Fruit fly (Drosophila melanogaster) whole organism, embryonic: ENCODE data around the gene Tango2.
A peak's percentile ranks its signal among the peaks of the same experiment; 100 is the strongest.

Experiments
- Antp ChIP-seq: fragments of 200-800 bp; sonication (Bioruptor generic); optimal IDR thresholded peaks from 3 replicates; lab custom pipeline; 2016; ENCODE audit warnings: missing biosample characterization, missing genetic modification characterization
- Atf3 ChIP-seq: fragments of 200-800 bp; sonication (Bioruptor generic); optimal IDR thresholded peaks from 3 replicates; lab custom pipeline; 2016; ENCODE audit warnings: missing biosample characterization, missing genetic modification characterization
- Awh ChIP-seq: fragments of 200-800 bp; sonication (Bioruptor generic); IDR thresholded peaks from 2 replicates; pipeline ENCODE4, ENCODE4 v1.3.6; 2022; ENCODE audit warnings: missing biosample characterization, missing genetic modification characterization
- CG10431 ChIP-seq: fragments of 200-800 bp; sonication (Bioruptor generic); optimal IDR thresholded peaks from 3 replicates; lab custom pipeline; 2018; ENCODE audit warnings: missing biosample characterization, mild to moderate bottlenecking, missing genetic modification characterization
- CG11723 ChIP-seq: fragments of 200-800 bp; sonication (Bioruptor generic); optimal IDR thresholded peaks from 2 replicates; lab custom pipeline; 2017; ENCODE audit warnings: missing biosample characterization, mild to moderate bottlenecking, missing genetic modification characterization
- CG17328 ChIP-seq: fragments of 200-800 bp; sonication (Bioruptor generic); IDR thresholded peaks from 2 replicates; pipeline ENCODE4 v1.3.6; 2022; ENCODE audit warnings: missing biosample characterization, missing genetic modification characterization
- CG17361 ChIP-seq: fragments of 200-800 bp; sonication (Bioruptor generic); IDR thresholded peaks from 3 replicates; pipeline ENCODE4 v1.3.6; 2022; ENCODE audit warnings: missing biosample characterization, missing genetic modification characterization
- CG18262 ChIP-seq: fragments of 200-800 bp; optimal IDR thresholded peaks from 3 replicates; lab custom pipeline; 2019; ENCODE audit warnings: missing biosample characterization, mild to moderate bottlenecking, missing genetic modification characterization, moderate library complexity
- CG1832 ChIP-seq: fragments of 200-800 bp; sonication (Bioruptor generic); optimal IDR thresholded peaks from 2 replicates; lab custom pipeline; 2017; ENCODE audit warnings: missing biosample characterization, mild to moderate bottlenecking, missing genetic modification characterization, inconsistent platforms
- CG18599 ChIP-seq: fragments of 200-800 bp; sonication (Bioruptor generic); optimal IDR thresholded peaks from 3 replicates; lab custom pipeline; 2017; ENCODE audit warnings: missing biosample characterization, missing genetic modification characterization, mild to moderate bottlenecking, moderate library complexity, missing genetic modification reagents
- CG33557 ChIP-seq: fragments of 200-800 bp; sonication (Bioruptor generic); optimal IDR thresholded peaks from 2 replicates; lab custom pipeline; 2019; ENCODE audit warnings: missing biosample characterization, mild to moderate bottlenecking, missing genetic modification characterization, moderate library complexity
- CG3847 ChIP-seq: fragments of 200-800 bp; sonication (Bioruptor generic); IDR thresholded peaks from 2 replicates; pipeline ENCODE4 v1.3.6; 2022; ENCODE audit warnings: missing biosample characterization, missing genetic modification characterization
- CG4617 ChIP-seq: fragments of 200-800 bp; sonication (Bioruptor generic); optimal IDR thresholded peaks from 3 replicates; lab custom pipeline; 2016; ENCODE audit warnings: missing biosample characterization, missing genetic modification characterization, borderline replicate concordance
- CG7786 ChIP-seq: fragments of 200-800 bp; sonication (Bioruptor generic); optimal IDR thresholded peaks from 2 replicates; lab custom pipeline; 2016; ENCODE audit warnings: missing biosample characterization, missing genetic modification characterization
- CG9437 ChIP-seq: fragments of 200-800 bp; sonication (Bioruptor generic); optimal IDR thresholded peaks from 2 replicates; lab custom pipeline; 2018; ENCODE audit warnings: missing biosample characterization, mild to moderate bottlenecking, missing genetic modification characterization
- CkIIα-i1 ChIP-seq: fragments of 200-800 bp; sonication (Bioruptor generic); IDR thresholded peaks from 2 replicates; pipeline ENCODE4 v1.3.6; 2022; ENCODE audit warnings: missing biosample characterization, missing genetic modification characterization
- E2f2 ChIP-seq: fragments of 200-800 bp; sonication (Bioruptor generic); IDR thresholded peaks from 2 replicates; pipeline ENCODE4 v1.3.6; 2022; ENCODE audit warnings: missing biosample characterization, missing genetic modification characterization
- Eip74EF ChIP-seq, 2 experiments: fragments of 200-800 bp in 1 of 2; fragments of >200 bp in 1 of 2; sonication (Bioruptor generic) in 1 of 2; optimal IDR thresholded peaks; 2 replicates each; lab custom pipeline; 2017 to 2019; ENCODE audit warnings: missing biosample characterization in 2 of 2, missing genetic modification characterization in 2 of 2, mild to moderate bottlenecking in 1 of 2, moderate library complexity in 1 of 2
- Ets97D ChIP-seq: fragments of 200-800 bp; sonication (Bioruptor generic); optimal IDR thresholded peaks from 3 replicates; lab custom pipeline; 2016; ENCODE audit warnings: missing biosample characterization, missing genetic modification characterization
- HHEX ChIP-seq: fragments of 200-800 bp; sonication (Bioruptor generic); optimal IDR thresholded peaks from 3 replicates; lab custom pipeline; 2017; ENCODE audit warnings: missing biosample characterization, mild to moderate bottlenecking, missing genetic modification characterization, missing genetic modification reagents
- HmgD ChIP-seq: fragments of 200-800 bp; sonication (Bioruptor generic); optimal IDR thresholded peaks from 3 replicates; lab custom pipeline; 2016; ENCODE audit warnings: missing biosample characterization, missing genetic modification characterization
- HmgZ ChIP-seq: fragments of 200-800 bp; sonication (Bioruptor generic); optimal IDR thresholded peaks from 2 replicates; lab custom pipeline; 2018; ENCODE audit warnings: missing biosample characterization, mild to moderate bottlenecking, missing genetic modification characterization
- MBD-R2 ChIP-seq: fragments of 200-800 bp; sonication (Bioruptor generic); IDR thresholded peaks from 2 replicates; pipeline ENCODE4 v1.3.6; 2022; ENCODE audit warnings: missing biosample characterization, missing genetic modification characterization
- Mrtf ChIP-seq: fragments of 200-800 bp; sonication (Bioruptor generic); IDR thresholded peaks from 3 replicates; pipeline ENCODE4 v1.3.6; 2022; ENCODE audit warnings: missing biosample characterization, missing genetic modification characterization
- Myb ChIP-seq: fragments of 200-800 bp; sonication (Bioruptor generic); optimal IDR thresholded peaks from 2 replicates; lab custom pipeline; 2016; ENCODE audit warnings: missing biosample characterization, missing genetic modification characterization
- NC2β ChIP-seq: fragments of 200-800 bp; sonication (Bioruptor generic); optimal IDR thresholded peaks from 2 replicates; lab custom pipeline; 2016; ENCODE audit warnings: missing biosample characterization, missing genetic modification characterization
- Nf-YB ChIP-seq: fragments of 200-800 bp; sonication (Bioruptor generic); optimal IDR thresholded peaks from 3 replicates; lab custom pipeline; 2019; ENCODE audit warnings: missing biosample characterization, mild to moderate bottlenecking, missing genetic modification characterization, moderate library complexity
- Poxn ChIP-seq: fragments of 200-800 bp; sonication (Bioruptor generic); IDR thresholded peaks from 2 replicates; pipeline ENCODE4 v1.3.6; 2022; ENCODE audit warnings: missing biosample characterization, missing genetic modification characterization
- Vsx1 ChIP-seq: fragments of 200-800 bp; sonication (Bioruptor generic); optimal IDR thresholded peaks from 2 replicates; lab custom pipeline; 2017; ENCODE audit warnings: missing biosample characterization, mild to moderate bottlenecking, missing genetic modification characterization, missing genetic modification reagents
- ara ChIP-seq: fragments of 200-800 bp; sonication (Bioruptor generic); IDR thresholded peaks from 2 replicates; pipeline ENCODE4 v1.3.6; 2022; ENCODE audit warnings: missing biosample characterization, missing genetic modification characterization
- ash1 ChIP-seq: fragments of 200-800 bp; sonication (Bioruptor generic); optimal IDR thresholded peaks from 2 replicates; lab custom pipeline; 2018; ENCODE audit warnings: missing biosample characterization, mild to moderate bottlenecking, missing genetic modification characterization
- bigmax ChIP-seq: fragments of 200-800 bp; sonication (Bioruptor generic); optimal IDR thresholded peaks from 2 replicates; lab custom pipeline; 2018; ENCODE audit warnings: missing biosample characterization, mild to moderate bottlenecking, missing genetic modification characterization
- br ChIP-seq: fragments of >200 bp; optimal IDR thresholded peaks from 2 replicates; lab custom pipeline; 2017
- cato ChIP-seq: fragments of 200-800 bp; sonication (Bioruptor generic); optimal IDR thresholded peaks from 2 replicates; lab custom pipeline; 2016; ENCODE audit warnings: missing biosample characterization, missing genetic modification characterization, borderline replicate concordance
- gce ChIP-seq: fragments of 200-800 bp; sonication (Bioruptor generic); IDR thresholded peaks from 3 replicates; pipeline ENCODE4 v1.3.6; 2022; ENCODE audit warnings: missing biosample characterization, missing genetic modification characterization
- gsb-n ChIP-seq: fragments of 200-800 bp; sonication (Bioruptor generic); optimal IDR thresholded peaks from 3 replicates; lab custom pipeline; 2018; ENCODE audit warnings: missing biosample characterization, mild to moderate bottlenecking, missing genetic modification characterization
- her ChIP-seq: fragments of 200-800 bp; sonication (Bioruptor generic); optimal IDR thresholded peaks from 2 replicates; lab custom pipeline; 2016; ENCODE audit warnings: missing biosample characterization, missing genetic modification characterization
- inv ChIP-seq: fragments of 200-800 bp; sonication (Bioruptor generic); IDR thresholded peaks from 2 replicates; pipeline ENCODE4 v1.3.6; 2022; ENCODE audit warnings: missing biosample characterization, missing genetic modification characterization; ENCODE audit not compliant: partially characterized antibody
- mam ChIP-seq: fragments of 200-800 bp; sonication (Bioruptor generic); optimal IDR thresholded peaks from 3 replicates; lab custom pipeline; 2016; ENCODE audit warnings: missing biosample characterization, missing genetic modification characterization
- otp ChIP-seq: fragments of 200-800 bp; sonication (Bioruptor generic); IDR thresholded peaks from 3 replicates; pipeline ENCODE4, ENCODE4 v1.3.6; 2022; ENCODE audit warnings: missing biosample characterization, missing genetic modification characterization
- p53 ChIP-seq: fragments of 200-800 bp; sonication (Bioruptor generic); optimal IDR thresholded peaks from 2 replicates; lab custom pipeline; 2016; ENCODE audit warnings: missing biosample characterization, missing genetic modification characterization
- pb ChIP-seq: fragments of 200-800 bp; sonication (Bioruptor generic); optimal IDR thresholded peaks from 3 replicates; lab custom pipeline; 2016; ENCODE audit warnings: missing biosample characterization, missing genetic modification characterization
- pho ChIP-seq: fragments of 200-800 bp; sonication (Bioruptor generic); optimal IDR thresholded peaks from 2 replicates; lab custom pipeline; 2016; ENCODE audit warnings: missing biosample characterization, missing genetic modification characterization
- pnt ChIP-seq: fragments of 200-800 bp; sonication (Bioruptor generic); optimal IDR thresholded peaks from 3 replicates; lab custom pipeline; 2016; ENCODE audit warnings: missing biosample characterization, missing genetic modification characterization
- pum ChIP-seq: fragments of 200-800 bp; sonication (Bioruptor generic); optimal IDR thresholded peaks from 2 replicates; lab custom pipeline; 2016; ENCODE audit warnings: missing biosample characterization, missing genetic modification characterization
- sd ChIP-seq: fragments of 200-800 bp; sonication (Bioruptor generic); optimal IDR thresholded peaks from 3 replicates; lab custom pipeline; 2018; ENCODE audit warnings: missing biosample characterization, mild to moderate bottlenecking, missing genetic modification characterization, moderate library complexity
- sens-2 ChIP-seq: fragments of 200-800 bp; sonication (Bioruptor generic); IDR thresholded peaks from 2 replicates; pipeline ENCODE4 v1.3.6; 2022; ENCODE audit warnings: missing biosample characterization, missing genetic modification characterization
- sisA ChIP-seq: fragments of 200-800 bp; sonication (Bioruptor generic); IDR thresholded peaks from 2 replicates; pipeline ENCODE4 v1.3.6; 2022; ENCODE audit warnings: missing biosample characterization, missing genetic modification characterization
- slp2 ChIP-seq: fragments of 200-800 bp; sonication (Bioruptor generic); optimal IDR thresholded peaks from 2 replicates; lab custom pipeline; 2016; ENCODE audit warnings: missing biosample characterization, missing genetic modification characterization
- sna ChIP-seq: fragments of 200-800 bp; sonication (Bioruptor generic); IDR thresholded peaks from 2 replicates; pipeline ENCODE4 v1.3.6; 2022; ENCODE audit warnings: missing biosample characterization, missing genetic modification characterization; ENCODE audit not compliant: partially characterized antibody
- trh ChIP-seq: fragments of 200-800 bp; sonication (Bioruptor generic); optimal IDR thresholded peaks from 2 replicates; lab custom pipeline; 2016; ENCODE audit warnings: missing biosample characterization, missing genetic modification characterization

The Tango2 gene

dm6 chrX:13625888-13626578 is 9.2 kb downstream of the Tango2 start (continued):
- TF ChIP-seq E2f2 (GFP tag; lab: Robert Waterston, UW) (no peak), CG33557 (peak; percentile 18), HmgD (GFP tag; lab: Kevin White, UChicago) (no peak), gsb-n (tag; lab: Kevin White, UChicago) (no peak), CG1832 (GFP tag; lab: Kevin White, UChicago) (no peak), CG3847 (GFP tag; lab: Robert Waterston, UW) (no peak), Ets97D (GFP tag; lab: Kevin White, UChicago) (no peak), pb (GFP tag; lab: Kevin White, UChicago) (no peak), Mrtf (GFP tag; lab: Robert Waterston, UW) (no peak), CG18262 (no peak), gce (GFP tag; lab: Robert Waterston, UW) (0 out of 3 replicates have a peak, but pooled peaks have one; percentile 25), otp (GFP tag; lab: Robert Waterston, UW) (no peak), Atf3 (GFP tag; lab: Kevin White, UChicago) (no peak), pum (GFP tag; lab: Kevin White, UChicago) (no peak), HmgZ (tag; lab: Kevin White, UChicago) (peak; percentile 46), inv (GFP tag; lab: Robert Waterston, UW) (no peak), CG7786 (no peak), p53 (GFP tag; lab: Kevin White, UChicago) (no peak), Vsx1 (peak; percentile 3), ash1 (GFP tag; lab: Kevin White, UChicago) (peak; percentile 64), ara (GFP tag; lab: Robert Waterston, UW) (no peak), CG17328 (GFP tag; lab: Robert Waterston, UW) (no peak), CG10431 (GFP tag; lab: Kevin White, UChicago) (no peak), slp2 (GFP tag; lab: Kevin White, UChicago) (no peak), sens-2 (GFP tag; lab: Robert Waterston, UW) (no peak), sisA (no peak), MBD-R2 (GFP tag; lab: Robert Waterston, UW) (no peak), Awh (GFP tag; lab: Robert Waterston, UW) (no peak), Antp (no peak), Nf-YB (GFP tag; lab: Kevin White, UChicago) (no peak), CG11723 (no peak), HHEX (GFP tag; lab: Kevin White, UChicago) (peak; percentile 61), sd (tag; lab: Kevin White, UChicago) (no peak), CG4617 (GFP tag; lab: Kevin White, UChicago) (no peak), mam (GFP tag; lab: Kevin White, UChicago) (no peak), pnt (no peak), cato (GFP tag; lab: Kevin White, UChicago) (no peak), pho (no peak), CkIIα-i1 (no peak), trh (GFP tag; lab: Kevin White, UChicago) (no peak), br (lab: Kevin White, UChicago) (no peak), Poxn (GFP tag; lab: Robert Waterston, UW) (no peak), CG18599 (peak; percentile 69), Myb (GFP tag; lab: Kevin White, UChicago) (no peak), CG9437 (GFP tag; lab: Kevin White, UChicago) (no peak), CG17361 (GFP tag; lab: Robert Waterston, UW) (no peak), bigmax (GFP tag; lab: Kevin White, UChicago) (no peak), Eip74EF (GFP tag; optimal IDR thresholded peaks at IDR 0.05; lab: Kevin White, UChicago) (no peak), her (GFP tag; lab: Kevin White, UChicago) (peak; percentile 27), NC2β (no peak), sna (GFP tag; lab: Robert Waterston, UW) (no peak)
